Fruit fly (Drosophila melanogaster) whole organism, embryonic: ENCODE data around the gene Ist1.

Source experiments
- Hand ChIP-seq: fragments of 200-800 bp; sonication (Bioruptor generic); optimal IDR thresholded peaks from 2 replicates; lab custom pipeline; 2017; ENCODE audit warnings: mild to moderate bottlenecking, missing biosample characterization, missing genetic modification reagents, missing genetic modification characterization
- Sox102F ChIP-seq: fragments of 200-800 bp; sonication (Bioruptor generic); optimal IDR thresholded peaks from 2 replicates; lab custom pipeline; 2018; ENCODE audit warnings: missing biosample characterization, mild to moderate bottlenecking, missing genetic modification characterization, moderate library complexity
- ci ChIP-seq: fragments of 200-800 bp; sonication (Bioruptor generic); IDR thresholded peaks from 3 replicates; pipeline ENCODE4 v1.3.6; 2022; ENCODE audit warnings: missing biosample characterization, missing genetic modification characterization
- tx ChIP-seq: fragments of 200-800 bp; sonication (Bioruptor generic); optimal IDR thresholded peaks from 2 replicates; lab custom pipeline; 2016; ENCODE audit warnings: missing biosample characterization, missing genetic modification characterization

DNA sequence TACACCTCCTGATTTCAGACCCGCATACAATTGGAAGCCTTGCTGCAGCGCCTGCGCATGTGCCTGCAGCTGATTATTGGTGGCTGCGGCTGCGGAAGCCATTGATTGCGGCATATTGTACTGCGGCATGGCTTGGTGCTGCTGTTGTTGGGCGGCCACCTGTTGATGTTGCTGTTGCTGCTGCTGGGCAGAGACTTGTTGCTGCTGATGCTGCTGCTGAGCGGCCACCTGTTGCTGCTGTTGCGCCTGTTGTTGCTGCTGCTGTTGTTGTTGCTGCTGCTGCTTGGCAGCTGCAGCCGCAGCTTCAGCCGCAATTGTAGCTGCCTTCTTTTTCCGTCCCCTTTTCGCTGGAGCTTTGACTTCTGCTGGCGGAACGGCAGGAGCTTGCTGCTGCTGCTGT is 25.2 kb downstream of the Ist1 start:
- TF ChIP-seq Hand (GFP tag; lab: Kevin White, UChicago) (no peak), Sox102F (GFP tag; lab: Kevin White, UChicago) (no peak), tx (no peak), ci (GFP tag; lab: Robert Waterston, UW) (no peak)
